Worm (Caenorhabditis elegans): ENCODE results near the gene Y61A9LA.7.

DNA sequence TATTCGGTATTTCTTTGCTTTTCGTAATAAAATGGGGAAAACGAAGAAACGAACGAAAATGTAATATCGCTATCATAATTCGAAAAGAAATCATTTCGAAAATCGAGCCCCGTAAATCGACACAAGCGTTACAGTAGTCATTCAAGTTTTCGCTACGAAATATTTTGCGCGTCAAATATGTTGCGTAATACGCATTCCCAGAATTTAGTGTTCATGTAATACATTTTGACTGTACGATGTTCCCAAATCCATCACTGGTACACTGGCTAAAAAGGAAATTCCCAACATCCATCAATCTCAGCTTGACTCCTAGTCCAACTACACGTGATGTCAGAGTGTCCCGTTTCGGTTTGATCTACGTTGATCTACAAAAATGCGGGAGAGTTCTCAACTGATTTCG is 31.7 kb downstream of the Y61A9LA.7 start:
- TF ChIP-seq mef-2 (tag; optimal IDR thresholded peaks at IDR 0.05), result no peak
- TF ChIP-seq pqm-1 (tag; optimal IDR thresholded peaks at IDR 0.05), result no peak
- no peak for TF ChIP-seq tbx-2 (tag; optimal IDR thresholded peaks at IDR 0.05)
- TF ChIP-seq elt-2 (tag; optimal IDR thresholded peaks at IDR 0.05), result no peak
- no peak for TF ChIP-seq mdl-1 (tag; optimal IDR thresholded peaks at IDR 0.05)
- no peak for TF ChIP-seq sup-37 (GFP tag; optimal IDR thresholded peaks at IDR 0.05)
- no peak for TF ChIP-seq unc-62 (GFP tag; optimal IDR thresholded peaks at IDR 0.05)
- no peak for TF ChIP-seq vab-15 (tag; optimal IDR thresholded peaks at IDR 0.05)
- TF ChIP-seq unc-98 (GFP tag; IDR thresholded peaks at IDR 0.05), result no peak
- TF ChIP-seq xbp-1 (tag; optimal IDR thresholded peaks at IDR 0.05), result no peak
- TF ChIP-seq nhr-28 (tag; optimal IDR thresholded peaks at IDR 0.05), result no peak
